Worm (Caenorhabditis elegans) whole organism, L4 larva: ENCODE measurements around the gene D2045.5.

Experiments
- F37D6.2 ChIP-seq: sonication (generic microtip); optimal IDR thresholded peaks from 2 replicates; lab custom pipeline; 2016; ENCODE audit warnings: mild to moderate bottlenecking, missing genetic modification characterization, missing compliant biosample characterization
- Y48G9A.11 ChIP-seq: fragments of 200-800 bp; sonication (Bioruptor generic); IDR thresholded peaks from 2 replicates; pipeline ENCODE4 v1.3.6; 2022; ENCODE audit warnings: missing genetic modification reagents, missing genetic modification characterization, missing compliant biosample characterization
- Y75B8A.6 ChIP-seq: fragments of 200-800 bp; sonication (Bioruptor generic); IDR thresholded peaks from 2 replicates; pipeline ENCODE4 v1.3.6; 2022; ENCODE audit warnings: missing genetic modification reagents, missing genetic modification characterization, missing compliant biosample characterization
- ama-1 ChIP-seq: fragments of 150-350 bp; optimal IDR thresholded peaks from 2 replicates; lab custom pipeline; 2014; ENCODE audit warnings: inconsistent platforms, mixed read lengths
- dpl-1 ChIP-seq: fragments of 150-350 bp; optimal IDR thresholded peaks from 2 replicates; lab custom pipeline; 2014; ENCODE audit warnings: missing biosample characterization, missing genetic modification reagents, missing genetic modification characterization
- lin-15B ChIP-seq: fragments of 150-350 bp; sonication (generic microtip); optimal IDR thresholded peaks from 3 replicates; lab custom pipeline; 2014; ENCODE audit warnings: missing biosample characterization, missing genetic modification characterization
- mdl-1 ChIP-seq, 2 experiments: fragments of 150-350 bp in 1 of 2; sonication (generic microtip) in 1 of 2; optimal IDR thresholded peaks; 2 replicates each; lab custom pipeline; 2014 to 2017; ENCODE audit warnings: missing biosample characterization in 2 of 2, missing genetic modification characterization in 2 of 2
- nhr-237 ChIP-seq: sonication (generic microtip); optimal IDR thresholded peaks from 2 replicates; lab custom pipeline; 2017; ENCODE audit warnings: missing biosample characterization, missing genetic modification characterization
- nhr-77 ChIP-seq: fragments of 150-350 bp; optimal IDR thresholded peaks from 2 replicates; lab custom pipeline; 2014; ENCODE audit warnings: missing biosample characterization, missing genetic modification characterization
- unc-130 ChIP-seq: sonication (generic microtip); optimal IDR thresholded peaks from 2 replicates; lab custom pipeline; 2016; ENCODE audit warnings: missing genetic modification reagents, missing genetic modification characterization, missing compliant biosample characterization

- no peak for TF ChIP-seq nhr-77 (tag; lab: Kevin White, UChicago)
- no peak for TF ChIP-seq dpl-1 (GFP tag; lab: Kevin White, UChicago)
- no peak for TF ChIP-seq mdl-1 (tag; optimal IDR thresholded peaks at IDR 0.05; lab: Kevin White, UChicago)
- no peak for TF ChIP-seq Y48G9A.11 (GFP tag; lab: Robert Waterston, UW)
- no peak for TF ChIP-seq nhr-237 (tag; lab: Kevin White, UChicago)
- no peak for TF ChIP-seq Y75B8A.6 (GFP tag; lab: Robert Waterston, UW)
- TF ChIP-seq ama-1, result no peak
- no peak for TF ChIP-seq unc-130 (GFP tag; lab: Kevin White, UChicago)
- no peak for TF ChIP-seq lin-15B (tag; lab: Kevin White, UChicago)
- TF ChIP-seq F37D6.2 (tag; lab: Kevin White, UChicago), result no peak
Observed at ce11 chrIII:10432104-10432503, 37.3 kb downstream of the D2045.5 start.
